Worm (Caenorhabditis elegans): ENCODE measurements around the gene K12D12.4.

Gene K12D12.4

ce11 chrII:11888150-11888549 is 22.6 kb upstream of the K12D12.4 start:
- no peak for TF ChIP-seq sem-4 (tag; optimal IDR thresholded peaks at IDR 0.05)
- no peak for TF ChIP-seq fos-1 (tag; optimal IDR thresholded peaks at IDR 0.05)
- no peak for TF ChIP-seq nhr-11 (tag; optimal IDR thresholded peaks at IDR 0.05)
- TF ChIP-seq ztf-4 (tag; optimal IDR thresholded peaks at IDR 0.05): no peak
- TF ChIP-seq nhr-25 (tag; optimal IDR thresholded peaks at IDR 0.05): no peak
- TF ChIP-seq crh-2 (tag; optimal IDR thresholded peaks at IDR 0.05): no peak
- peak; percentile 35 for TF ChIP-seq ceh-16 (tag; optimal IDR thresholded peaks at IDR 0.05)
- TF ChIP-seq lin-11 (tag; optimal IDR thresholded peaks at IDR 0.05): no peak
- no peak for TF ChIP-seq Y55F3AM.14 (GFP tag; optimal IDR thresholded peaks at IDR 0.05)
- no peak for TF ChIP-seq lin-13 (GFP tag; optimal IDR thresholded peaks at IDR 0.05)
- no peak for TF ChIP-seq nhr-77 (tag; optimal IDR thresholded peaks at IDR 0.05)
- no peak for TF ChIP-seq snpc-4 (tag; optimal IDR thresholded peaks at IDR 0.05)
- no peak for TF ChIP-seq dmd-4 (tag; optimal IDR thresholded peaks at IDR 0.05)
- TF ChIP-seq nhr-12 (tag; optimal IDR thresholded peaks at IDR 0.05): no peak
- TF ChIP-seq nhr-10 (tag; optimal IDR thresholded peaks at IDR 0.05): no peak
- no peak for TF ChIP-seq gmeb-1 (tag; optimal IDR thresholded peaks at IDR 0.05)
- TF ChIP-seq elt-1 (tag; optimal IDR thresholded peaks at IDR 0.05): peak; percentile 48
- no peak for TF ChIP-seq aly-2 (tag; optimal IDR thresholded peaks at IDR 0.05)

ce11 chrII:11887724-11888123 is 22.2 kb upstream of the K12D12.4 start:
- no peak for TF ChIP-seq gmeb-1 (tag; optimal IDR thresholded peaks at IDR 0.05)
- TF ChIP-seq ztf-4 (tag; optimal IDR thresholded peaks at IDR 0.05): no peak
- TF ChIP-seq nhr-6 (tag; optimal IDR thresholded peaks at IDR 0.05): no peak
- no peak for TF ChIP-seq ztf-11 (tag; optimal IDR thresholded peaks at IDR 0.05)
- TF ChIP-seq ceh-82 (tag; optimal IDR thresholded peaks at IDR 0.05): no peak
- no peak for TF ChIP-seq unc-62 (GFP tag; optimal IDR thresholded peaks at IDR 0.05)
- TF ChIP-seq nhr-25 (tag; optimal IDR thresholded peaks at IDR 0.05): no peak
- no peak for TF ChIP-seq ZK546.5 (tag; optimal IDR thresholded peaks at IDR 0.05)
- TF ChIP-seq sem-4 (tag; optimal IDR thresholded peaks at IDR 0.05): no peak

ce11 chrII:11883648-11884047 is 18.1 kb upstream of the K12D12.4 start, which contains the start of gene ZK930.6:
Gene ZK930.6, plus strand, starts transcription at chrII:11883948.
- TF ChIP-seq unc-39 (tag; optimal IDR thresholded peaks at IDR 0.05) (no peak), mdl-1 (tag; optimal IDR thresholded peaks at IDR 0.05) (no peak), crh-2 (tag; optimal IDR thresholded peaks at IDR 0.05) (no peak), zag-1 (tag; optimal IDR thresholded peaks at IDR 0.05) (no peak), gmeb-1 (tag; optimal IDR thresholded peaks at IDR 0.05) (no peak), ztf-1 (GFP tag; conservative IDR thresholded peaks at IDR 0.05) (no peak), F13H6.1 (tag; optimal IDR thresholded peaks at IDR 0.05) (no peak), nhr-25 (tag; optimal IDR thresholded peaks at IDR 0.05) (no peak), ceh-82 (tag; optimal IDR thresholded peaks at IDR 0.05) (no peak), Y55F3AM.14 (GFP tag; optimal IDR thresholded peaks at IDR 0.05) (no peak), elt-3 (tag; optimal IDR thresholded peaks at IDR 0.05) (no peak), ztf-11 (tag; optimal IDR thresholded peaks at IDR 0.05) (no peak), nhr-23 (tag; optimal IDR thresholded peaks at IDR 0.05) (no peak)

DNA sequence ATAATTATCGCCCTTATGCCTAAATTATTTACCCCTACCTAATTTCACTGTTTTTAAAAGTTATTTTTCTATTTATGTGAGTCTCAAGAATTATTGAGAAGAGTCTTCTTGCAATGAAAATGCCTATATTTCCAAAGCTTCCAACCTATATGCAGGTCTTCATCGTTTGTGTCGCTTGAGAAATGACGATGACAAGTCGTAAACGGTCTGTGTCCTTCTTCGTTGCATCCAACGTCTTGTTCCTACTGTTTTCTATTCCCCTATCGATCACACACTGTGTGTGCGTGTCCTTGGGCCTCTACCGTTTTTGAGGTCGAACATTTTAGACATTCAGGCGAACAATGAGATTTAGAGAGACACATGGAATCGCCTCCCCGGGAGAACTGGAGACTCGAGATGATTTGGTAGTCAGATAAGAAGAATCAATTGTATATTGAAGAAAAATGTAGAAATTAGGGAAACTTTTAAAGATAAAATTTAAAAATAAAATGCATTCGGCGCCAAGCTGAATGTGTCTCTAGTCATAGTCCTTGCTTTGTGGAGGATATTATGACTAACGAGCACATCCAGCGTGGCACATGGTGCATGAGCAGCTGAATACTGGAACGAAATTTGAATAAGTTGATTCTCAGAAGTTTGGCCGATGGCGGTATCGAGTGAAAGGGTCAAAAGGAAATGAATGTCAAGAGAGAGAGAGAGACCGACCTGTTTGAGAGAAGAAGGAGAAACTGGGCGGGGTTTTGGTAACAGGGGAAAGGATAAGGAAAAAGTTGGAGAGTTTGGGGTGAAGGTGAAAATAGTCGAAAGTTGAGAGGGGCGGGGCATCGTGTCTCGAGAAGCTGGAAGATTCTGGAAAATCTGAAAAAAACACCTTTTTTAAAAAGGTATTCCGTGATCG is 15.2 kb upstream of the K12D12.4 start:
- no peak for TF ChIP-seq sma-9 (GFP tag; optimal IDR thresholded peaks at IDR 0.05)
- no peak for TF ChIP-seq sma-9 (tag; optimal IDR thresholded peaks at IDR 0.05)
- TF ChIP-seq mab-5 (tag; optimal IDR thresholded peaks at IDR 0.05): no peak
- TF ChIP-seq lin-11 (tag; optimal IDR thresholded peaks at IDR 0.05): no peak
- peak; percentile 97 for TF ChIP-seq blmp-1 (tag; optimal IDR thresholded peaks at IDR 0.05; ENCODE audit: insufficient read depth)
- TF ChIP-seq lsy-2 (tag; optimal IDR thresholded peaks at IDR 0.05): no peak
- no peak for TF ChIP-seq nhr-23 (tag; optimal IDR thresholded peaks at IDR 0.05)
- TF ChIP-seq nhr-12 (tag; optimal IDR thresholded peaks at IDR 0.05): no peak
- no peak for TF ChIP-seq lin-39 (tag; optimal IDR thresholded peaks at IDR 0.05)
- no peak for TF ChIP-seq sma-3 (GFP tag; optimal IDR thresholded peaks at IDR 0.05)
- TF ChIP-seq nhr-77 (tag; optimal IDR thresholded peaks at IDR 0.05): no peak
- peak; percentile 36 for TF ChIP-seq nhr-129 (tag; optimal IDR thresholded peaks at IDR 0.05)
- no peak for TF ChIP-seq egl-27 (tag; optimal IDR thresholded peaks at IDR 0.05)
- peak; percentile 64 for TF ChIP-seq ama-1 (optimal IDR thresholded peaks at IDR 0.05)
- no peak for TF ChIP-seq aly-2 (tag; optimal IDR thresholded peaks at IDR 0.05)
- TF ChIP-seq mbf-1 (tag; optimal IDR thresholded peaks at IDR 0.05): no peak
- TF ChIP-seq elt-3 (tag; optimal IDR thresholded peaks at IDR 0.05): no peak
- TF ChIP-seq nhr-10 (tag; optimal IDR thresholded peaks at IDR 0.05): no peak
- TF ChIP-seq nhr-25 (tag; optimal IDR thresholded peaks at IDR 0.05): peak; percentile 69
- TF ChIP-seq ceh-16 (tag; optimal IDR thresholded peaks at IDR 0.05): peak; percentile 10
- no peak for TF ChIP-seq peb-1 (tag; optimal IDR thresholded peaks at IDR 0.05)
- TF ChIP-seq ztf-11 (tag; optimal IDR thresholded peaks at IDR 0.05): no peak
- no peak for TF ChIP-seq ztf-1 (GFP tag; conservative IDR thresholded peaks at IDR 0.05)
- no peak for TF ChIP-seq unc-39 (tag; optimal IDR thresholded peaks at IDR 0.05)
- TF ChIP-seq crh-2 (tag; optimal IDR thresholded peaks at IDR 0.05): peak; percentile 17
- TF ChIP-seq unc-62 (GFP tag; optimal IDR thresholded peaks at IDR 0.05): no peak
- TF ChIP-seq C34F6.9 (tag; optimal IDR thresholded peaks at IDR 0.05): no peak

Measured in whole organism, L2 larva.